Fruit fly (Drosophila melanogaster): ENCODE measurements around the gene bowl.

DNA sequence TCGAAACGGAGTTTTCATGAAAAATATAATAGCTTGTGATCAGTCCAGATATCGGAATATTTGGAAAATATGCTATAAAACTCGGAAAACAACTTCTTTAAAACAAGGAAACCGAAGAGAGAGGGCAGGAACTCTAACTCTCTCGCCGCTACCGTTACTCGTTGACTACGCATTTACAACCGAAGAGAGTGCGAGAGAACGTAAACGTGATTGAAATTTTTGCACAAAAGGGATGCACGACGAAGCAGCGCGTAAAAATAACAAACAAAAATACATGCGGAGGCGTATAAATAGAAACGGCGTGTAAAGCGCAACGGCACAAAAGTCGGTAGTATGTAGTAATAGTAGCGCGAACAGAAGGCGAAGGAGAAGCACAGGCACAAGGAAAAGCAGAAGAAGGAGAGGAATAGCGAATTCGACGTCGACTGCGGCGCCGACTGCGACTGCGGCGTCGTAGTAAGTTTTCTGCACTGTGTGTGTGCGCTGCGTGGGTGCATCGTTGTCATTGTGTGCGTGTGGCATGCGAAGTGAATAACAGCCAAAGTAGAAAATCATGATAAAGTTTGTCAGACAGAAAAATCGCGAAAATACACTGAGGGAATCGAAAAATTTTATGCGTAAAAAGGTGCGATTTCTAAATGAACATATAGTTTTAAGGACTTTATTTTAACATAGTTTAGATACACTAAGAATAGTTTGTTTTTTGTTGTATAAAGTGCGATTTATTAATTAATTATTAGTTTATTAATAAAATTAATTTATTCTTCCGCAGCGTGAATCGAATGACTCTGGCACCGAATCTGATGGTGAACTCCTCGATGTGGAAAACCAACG is 34.9 kb downstream of the bowl start:
- TF ChIP-seq Pif1B (GFP tag; optimal IDR thresholded peaks at IDR 0.05) (no peak), CG4496 (GFP tag; IDR thresholded peaks at IDR 0.05) (peak; percentile 66; the same call in 2 of the 3 replicates), Ets98B (GFP tag; IDR thresholded peaks at IDR 0.05) (peak; percentile 75), Pif1A (GFP tag; optimal IDR thresholded peaks at IDR 0.05) (no peak), CG9948 (tag; optimal IDR thresholded peaks at IDR 0.05) (peak; percentile 32), CG14655 (GFP tag; optimal IDR thresholded peaks at IDR 0.05) (no peak), CG17806 (tag; optimal IDR thresholded peaks at IDR 0.05) (peak; percentile 41), CG32121 (GFP tag; IDR thresholded peaks at IDR 0.05) (peak; percentile 26; the same call in 1 of the 2 replicates)

Measured in whole organism, pupa.